Fruit fly (Drosophila melanogaster) whole organism, larva: ENCODE measurements around the gene MTPAP.

ENCODE experiments used
- noc ChIP-seq: fragments of 200-800 bp; sonication (Bioruptor generic); optimal IDR thresholded peaks from 3 replicates; lab custom pipeline; 2019; ENCODE audit warnings: missing biosample characterization, mild to moderate bottlenecking, missing genetic modification characterization, moderate library complexity

Gene MTPAP

dm6 chrX:1349255-1349654 lies at the start of gene MTPAP:
TSS of gene MTPAP (minus strand) at chrX:1349357.
- no peak for TF ChIP-seq noc (tag; lab: Kevin White, UChicago)

- no peak for TF ChIP-seq noc (tag; lab: Kevin White, UChicago)
Measured at dm6 chrX:1398455-1399055, 49.4 kb upstream of the MTPAP start.

DNA sequence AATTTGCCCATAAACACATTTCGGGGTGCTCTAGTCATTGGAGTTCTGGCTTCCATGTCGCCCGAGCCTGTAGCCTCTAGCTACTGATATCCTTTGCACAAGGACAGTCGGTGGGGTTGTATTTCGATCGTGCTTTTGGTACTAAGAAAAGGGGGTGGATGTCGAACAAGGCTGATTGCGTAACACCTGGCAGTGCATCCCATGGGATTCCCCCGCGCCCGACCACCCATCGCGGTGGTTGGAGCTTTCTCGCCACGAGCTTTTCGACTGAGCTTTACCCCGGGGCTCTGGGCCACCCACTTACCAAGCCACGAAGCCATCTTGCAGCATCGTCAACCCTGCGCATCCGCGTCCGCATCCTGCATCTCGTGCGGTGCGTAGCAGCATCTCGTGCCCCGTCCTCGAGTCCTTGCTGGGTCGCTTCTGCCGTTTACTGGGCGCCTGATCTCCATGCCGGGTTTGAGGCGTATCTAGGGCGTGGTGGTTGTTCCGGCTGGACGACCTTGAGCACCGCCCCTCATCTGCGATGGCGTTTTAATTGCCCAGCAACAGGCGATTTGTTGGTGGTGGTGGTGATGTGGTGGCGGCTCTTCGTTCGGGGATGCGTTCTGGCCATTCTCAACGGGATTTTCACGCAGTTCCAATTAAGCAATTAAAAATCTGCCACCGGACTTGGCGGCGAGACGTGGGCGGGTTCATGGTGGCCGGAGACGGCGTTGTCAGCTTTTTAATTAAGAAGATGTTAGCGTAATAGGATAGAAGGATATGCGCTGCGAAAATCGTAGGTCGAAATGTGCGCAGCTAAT lies 48.7 kb upstream of the MTPAP start:
- TF ChIP-seq noc (tag; lab: Kevin White, UChicago), result no peak

dm6 chrX:1392875-1393274 lies 43.7 kb upstream of the MTPAP start, which contains the start of gene Rilpl:
TSS of gene Rilpl (plus strand) at chrX:1393054.
- peak; percentile 7 for TF ChIP-seq noc (tag; lab: Kevin White, UChicago)

DNA sequence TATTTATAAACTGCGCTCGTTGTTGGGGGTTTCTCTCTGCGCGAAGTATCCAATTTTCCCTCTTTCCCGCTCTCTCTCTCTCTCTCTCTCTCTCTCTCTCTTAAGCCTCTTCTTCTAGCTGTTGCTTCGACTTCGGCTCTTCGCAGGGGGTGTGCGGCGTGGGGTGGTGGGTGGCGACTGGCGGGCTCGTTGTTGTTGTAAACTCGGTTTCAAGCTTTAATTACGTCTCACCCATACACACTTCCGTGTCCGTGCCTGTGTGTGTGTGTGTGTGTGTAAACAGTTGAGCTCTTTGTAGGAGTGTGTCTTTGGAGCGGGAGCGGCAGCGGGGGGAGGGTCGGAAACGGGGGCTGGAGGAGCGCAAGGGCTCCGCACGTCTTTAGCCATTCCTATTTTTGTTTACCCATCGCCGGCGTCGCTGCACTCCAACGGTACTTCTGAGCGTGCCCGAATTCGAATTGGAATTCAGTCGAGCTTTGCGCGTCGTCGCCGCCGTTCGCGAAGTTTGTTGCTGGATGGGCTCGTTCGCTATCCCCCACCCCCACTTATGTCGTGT lies 39.1 kb upstream of the MTPAP start:
- TF ChIP-seq noc (tag; lab: Kevin White, UChicago), result no peak

DNA sequence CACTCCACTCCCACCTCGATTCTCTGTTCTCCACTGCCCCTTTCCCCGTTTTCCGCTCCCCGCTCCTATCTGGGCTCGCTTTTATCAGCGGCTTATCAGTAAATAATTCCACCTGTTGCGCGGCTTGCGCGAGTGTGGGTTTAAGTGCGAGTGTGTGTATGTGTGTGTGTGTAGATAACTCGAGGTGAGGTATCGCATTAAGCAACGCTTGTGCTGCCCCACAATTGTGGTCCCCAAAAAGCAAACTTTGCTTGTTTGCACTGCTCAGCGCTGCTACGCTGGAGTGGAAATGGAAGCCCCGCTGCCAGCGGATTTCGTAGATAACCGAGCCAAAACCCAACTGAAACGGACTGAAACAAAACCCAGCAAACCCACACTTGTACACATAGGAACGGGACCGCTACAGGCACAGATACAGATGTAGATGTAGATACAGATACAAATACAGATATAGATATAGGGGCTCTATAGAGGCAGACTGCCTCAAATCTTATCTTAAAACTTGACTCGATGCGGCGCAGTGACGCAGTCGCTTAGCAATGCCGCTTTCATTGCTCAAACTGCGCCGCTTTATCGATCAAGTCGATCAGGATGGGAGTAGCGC lies 38.1 kb upstream of the MTPAP start:
- TF ChIP-seq noc (tag; lab: Kevin White, UChicago), result no peak

dm6 chrX:1384232-1384631 lies 35.1 kb upstream of the MTPAP start:
- no peak for TF ChIP-seq noc (tag; lab: Kevin White, UChicago)

DNA sequence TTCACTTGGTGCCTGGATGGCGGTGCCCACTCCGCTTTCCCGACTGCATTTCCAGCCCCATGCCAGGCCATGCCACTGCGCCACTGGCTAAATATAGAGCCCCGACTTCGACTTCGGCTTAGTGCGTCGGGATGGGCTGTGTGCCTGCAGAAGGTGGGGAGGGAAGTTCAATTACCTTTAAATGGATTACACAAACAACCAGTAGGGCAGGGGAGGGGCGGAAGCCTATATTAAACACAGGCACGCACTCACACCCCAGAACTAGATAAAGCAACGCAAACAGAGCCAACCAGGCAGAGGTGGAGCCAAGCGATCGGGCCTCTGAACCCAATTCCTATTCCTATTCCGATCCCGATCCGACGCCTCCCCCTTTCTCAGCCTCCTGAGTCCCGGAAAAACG lies 33.3 kb upstream of the MTPAP start:
- no peak for TF ChIP-seq noc (tag; lab: Kevin White, UChicago)

DNA sequence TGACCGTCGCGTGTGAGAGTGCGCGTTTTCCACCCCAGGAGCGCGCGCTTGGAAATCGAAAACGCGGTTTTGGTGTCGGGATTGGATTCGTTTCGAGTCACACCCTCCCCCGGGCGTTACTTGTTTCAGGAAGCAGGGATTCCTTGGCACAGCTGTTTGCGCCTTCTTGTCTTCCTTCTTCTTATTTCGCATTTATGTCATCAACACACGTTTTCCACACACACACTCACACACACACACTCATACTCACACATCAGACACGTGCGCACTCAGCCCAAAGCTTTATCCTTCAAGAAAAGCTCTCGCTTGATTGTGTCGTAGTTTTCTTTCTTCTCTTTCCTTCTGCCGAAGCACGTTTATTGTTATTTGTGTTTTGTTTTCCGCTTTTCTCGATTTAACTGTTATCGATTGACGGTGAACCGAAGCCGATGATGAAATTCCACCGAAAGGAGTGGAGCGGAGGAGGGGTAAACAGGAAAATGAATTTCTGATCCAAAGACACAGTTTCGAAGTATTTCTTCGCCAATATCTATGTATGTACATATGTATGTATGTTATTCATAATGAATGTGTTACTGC lies 32.3 kb upstream of the MTPAP start:
- no peak for TF ChIP-seq noc (tag; lab: Kevin White, UChicago)

DNA sequence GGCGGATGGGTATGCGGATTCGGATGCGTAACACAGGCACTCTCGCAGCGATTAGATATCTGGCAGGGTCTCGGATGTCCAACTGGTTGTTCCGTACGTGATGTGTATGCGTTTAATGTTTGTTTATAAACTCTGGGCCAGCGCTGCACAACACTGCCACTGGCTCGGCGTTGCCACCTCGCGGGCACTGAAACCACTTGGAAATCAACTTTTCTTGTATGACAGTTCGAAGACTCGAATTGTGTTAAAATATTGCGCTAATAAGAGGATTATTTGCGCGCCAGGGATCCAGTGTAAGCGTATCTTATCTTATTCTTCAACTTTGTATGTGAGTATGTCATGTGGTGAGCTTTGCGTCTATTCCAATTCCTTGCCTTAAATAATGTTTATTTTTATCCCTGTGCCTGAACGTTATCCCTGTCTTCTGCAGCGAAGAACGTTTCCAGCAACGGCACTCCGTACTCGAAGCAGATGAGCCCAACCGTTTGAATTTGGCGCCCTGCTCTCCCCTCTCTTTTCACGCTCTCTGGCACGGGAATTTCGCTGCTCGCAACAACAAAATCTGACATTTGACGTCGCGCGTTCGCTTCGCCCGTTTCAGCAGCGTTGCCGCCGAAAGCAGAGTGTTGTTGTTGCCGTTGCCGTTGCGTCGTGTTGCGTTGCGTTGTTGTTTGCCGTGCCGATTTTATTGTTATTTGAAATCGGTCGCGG lies 31.3 kb upstream of the MTPAP start, which contains the start of the genes CG3719 and CG32813:
CG3719 (minus strand) TSS at position 131 of the 711 bp plus-strand sequence.
CG32813 (plus strand) TSS at position 565 of the 711 bp plus-strand sequence.
- TF ChIP-seq noc (tag; lab: Kevin White, UChicago), result no peak

- no peak for TF ChIP-seq noc (tag; lab: Kevin White, UChicago)
Measured at dm6 chrX:1379692-1380349, 30.7 kb upstream of the MTPAP start.

DNA sequence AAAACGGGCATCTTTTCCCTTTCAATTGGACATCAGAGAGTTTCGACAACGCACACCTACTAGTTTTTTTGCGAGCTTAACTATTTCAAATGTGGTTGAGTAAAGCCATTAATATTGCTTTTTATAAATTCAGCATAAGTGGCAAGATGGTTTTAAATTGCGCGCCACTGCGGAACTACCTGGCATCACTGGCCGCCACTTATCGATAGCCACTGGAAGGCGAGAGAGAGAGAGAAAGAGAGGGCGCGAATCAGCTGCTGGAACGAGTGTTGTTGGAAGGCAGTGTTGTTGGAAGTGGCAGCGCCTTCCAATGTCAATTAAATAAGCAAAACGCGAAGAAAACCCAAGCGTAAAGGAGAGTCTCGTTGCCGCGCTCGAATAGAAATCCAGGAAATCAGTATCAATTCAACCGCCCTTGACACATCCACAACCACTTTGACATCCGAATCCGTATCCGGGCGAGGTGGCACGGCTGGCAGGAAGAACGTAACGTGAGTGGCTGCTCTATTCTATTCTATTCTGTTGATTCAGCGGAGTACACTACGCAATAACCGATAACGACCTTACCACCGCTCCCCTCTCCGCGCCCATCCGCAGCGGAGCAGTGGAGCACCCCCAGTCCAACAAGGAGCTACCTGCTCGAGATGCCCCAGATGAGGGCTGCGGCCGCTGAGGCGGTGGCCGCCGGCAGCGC lies 26.3 kb upstream of the MTPAP start, which contains the start of gene AMPKalpha:
AMPKalpha (plus strand) TSS at position 272 of the 694 bp plus-strand sequence.
- no peak for TF ChIP-seq noc (tag; lab: Kevin White, UChicago)

dm6 chrX:1372667-1373066 lies 23.5 kb upstream of the MTPAP start:
- TF ChIP-seq noc (tag; lab: Kevin White, UChicago), result no peak
